Worm (Caenorhabditis elegans) whole organism, L2 larva: ENCODE measurements around the gene K02D10.2.

Source experiments
- C34F6.9 ChIP-seq: fragments of 150-350 bp; optimal IDR thresholded peaks from 2 replicates; lab custom pipeline; 2014; ENCODE audit warnings: missing biosample characterization, missing genetic modification characterization
- F13H6.1 ChIP-seq: sonication (generic microtip); optimal IDR thresholded peaks from 2 replicates; lab custom pipeline; 2016; ENCODE audit warnings: missing genetic modification characterization, missing compliant biosample characterization
- R02D3.7 ChIP-seq: fragments of 150-350 bp; optimal IDR thresholded peaks from 2 replicates; lab custom pipeline; 2014; ENCODE audit warnings: missing biosample characterization, missing genetic modification characterization
- Y55F3AM.14 ChIP-seq: fragments of 200-800 bp; sonication (Bioruptor generic); optimal IDR thresholded peaks from 2 replicates; lab custom pipeline; 2018; ENCODE audit warnings: mild to moderate bottlenecking, missing genetic modification characterization, missing compliant biosample characterization
- ZK546.5 ChIP-seq: sonication (generic microtip); optimal IDR thresholded peaks from 2 replicates; lab custom pipeline; 2017; ENCODE audit warnings: missing biosample characterization, missing genetic modification characterization
- alr-1 ChIP-seq: fragments of 150-350 bp; optimal IDR thresholded peaks from 2 replicates; lab custom pipeline; 2014; ENCODE audit warnings: missing biosample characterization, missing genetic modification characterization
- aly-2 ChIP-seq: fragments of 150-350 bp; optimal IDR thresholded peaks from 2 replicates; lab custom pipeline; 2014; ENCODE audit warnings: missing biosample characterization, missing genetic modification characterization
- ama-1 ChIP-seq: fragments of 150-350 bp; optimal IDR thresholded peaks from 2 replicates; lab custom pipeline; 2018; ENCODE audit warnings: inconsistent platforms
- blmp-1 ChIP-seq: sonication (generic microtip); optimal IDR thresholded peaks from 2 replicates; lab custom pipeline; 2017; ENCODE audit warnings: missing genetic modification characterization, mild to moderate bottlenecking, missing compliant biosample characterization, antibody characterized with exemption, moderate library complexity; ENCODE audit not compliant: insufficient read depth
- ceh-82 ChIP-seq: fragments of 150-350 bp; optimal IDR thresholded peaks from 2 replicates; lab custom pipeline; 2014; ENCODE audit warnings: missing biosample characterization, missing genetic modification characterization
- crh-2 ChIP-seq: sonication (generic microtip); optimal IDR thresholded peaks from 2 replicates; lab custom pipeline; 2017; ENCODE audit warnings: missing biosample characterization, missing genetic modification characterization
- elt-3 ChIP-seq: sonication (generic microtip); optimal IDR thresholded peaks from 2 replicates; lab custom pipeline; 2017; ENCODE audit warnings: missing biosample characterization, missing genetic modification characterization
- gmeb-1 ChIP-seq: fragments of 150-350 bp; optimal IDR thresholded peaks from 2 replicates; lab custom pipeline; 2014; ENCODE audit warnings: missing biosample characterization, missing genetic modification characterization
- lin-11 ChIP-seq: fragments of 150-350 bp; sonication (generic microtip); optimal IDR thresholded peaks from 2 replicates; lab custom pipeline; 2014; ENCODE audit warnings: missing biosample characterization, missing genetic modification characterization, inconsistent platforms, mixed read lengths
- lin-13 ChIP-seq: fragments of 150-350 bp; optimal IDR thresholded peaks from 2 replicates; lab custom pipeline; 2014; ENCODE audit warnings: missing biosample characterization, missing genetic modification reagents, missing genetic modification characterization
- lin-39 ChIP-seq: fragments of 150-350 bp; optimal IDR thresholded peaks from 2 replicates; lab custom pipeline; 2014; ENCODE audit warnings: missing biosample characterization, missing genetic modification reagents, missing genetic modification characterization
- lsy-2 ChIP-seq, 2 experiments: fragments of 150-350 bp in 1 of 2; sonication (generic microtip) in 1 of 2; optimal IDR thresholded peaks; 2 replicates each; lab custom pipeline; 2014 to 2017; ENCODE audit warnings: missing biosample characterization in 2 of 2, missing genetic modification characterization in 2 of 2
- mdl-1 ChIP-seq, 2 experiments: fragments of 150-350 bp in 1 of 2; sonication (generic microtip) in 1 of 2; optimal IDR thresholded peaks; 2 replicates each; lab custom pipeline; 2017; ENCODE audit warnings: missing biosample characterization in 2 of 2, missing genetic modification characterization in 2 of 2
- nhr-11 ChIP-seq: fragments of 150-350 bp; optimal IDR thresholded peaks from 2 replicates; lab custom pipeline; 2014; ENCODE audit warnings: missing biosample characterization, missing genetic modification characterization
- nhr-12 ChIP-seq: fragments of 150-350 bp; optimal IDR thresholded peaks from 2 replicates; lab custom pipeline; 2014; ENCODE audit warnings: missing biosample characterization, missing genetic modification characterization
- nhr-129 ChIP-seq: fragments of 150-350 bp; optimal IDR thresholded peaks from 2 replicates; lab custom pipeline; 2014; ENCODE audit warnings: missing biosample characterization, missing genetic modification characterization
- nhr-21 ChIP-seq: fragments of 150-350 bp; optimal IDR thresholded peaks from 2 replicates; lab custom pipeline; 2014; ENCODE audit warnings: missing biosample characterization, missing genetic modification characterization
- nhr-77 ChIP-seq: fragments of 150-350 bp; optimal IDR thresholded peaks from 2 replicates; lab custom pipeline; 2014; ENCODE audit warnings: missing biosample characterization, missing genetic modification characterization
- sem-4 ChIP-seq: fragments of 150-350 bp; optimal IDR thresholded peaks from 2 replicates; lab custom pipeline; 2014; ENCODE audit warnings: missing biosample characterization, missing genetic modification reagents, missing genetic modification characterization
- skn-1 ChIP-seq: sonication (generic microtip); optimal IDR thresholded peaks from 2 replicates; lab custom pipeline; 2017; ENCODE audit warnings: missing biosample characterization, missing genetic modification characterization
- sma-3 ChIP-seq: sonication (generic microtip); optimal IDR thresholded peaks from 2 replicates; lab custom pipeline; 2016; ENCODE audit warnings: missing genetic modification reagents, missing genetic modification characterization, missing compliant biosample characterization
- snpc-4 ChIP-seq: fragments of 150-350 bp; optimal IDR thresholded peaks from 2 replicates; lab custom pipeline; 2014; ENCODE audit warnings: missing biosample characterization, missing genetic modification characterization
- unc-39 ChIP-seq: fragments of 150-350 bp; optimal IDR thresholded peaks from 2 replicates; lab custom pipeline; 2014; ENCODE audit warnings: missing biosample characterization, missing genetic modification characterization
- unc-55 ChIP-seq: fragments of 150-350 bp; sonication (generic microtip); optimal IDR thresholded peaks from 3 replicates; lab custom pipeline; 2014; ENCODE audit warnings: missing biosample characterization, missing genetic modification reagents, missing genetic modification characterization
- zag-1 ChIP-seq: fragments of 150-350 bp; optimal IDR thresholded peaks from 2 replicates; lab custom pipeline; 2014; ENCODE audit warnings: missing biosample characterization, missing genetic modification characterization
- ztf-1 ChIP-seq: fragments of 200-800 bp; sonication (Bioruptor generic); conservative IDR thresholded peaks from 2 replicates; pipeline ENCODE4 v1.3.6; 2022; ENCODE audit warnings: missing genetic modification characterization, missing compliant biosample characterization
- ztf-11 ChIP-seq: sonication (generic microtip); optimal IDR thresholded peaks from 2 replicates; lab custom pipeline; 2017; ENCODE audit warnings: missing biosample characterization, missing genetic modification characterization

K02D10.2 gene

ce11 chrIII:8763111-8763510, 8.0 kb downstream of the K02D10.2 start:
- TF ChIP-seq skn-1 (tag; lab: Kevin White, UChicago) (no peak), sma-3 (GFP tag; lab: Kevin White, UChicago) (no peak), ZK546.5 (tag; lab: Kevin White, UChicago) (no peak), sem-4 (no peak), aly-2 (tag; lab: Kevin White, UChicago) (no peak), crh-2 (tag; lab: Kevin White, UChicago) (no peak), zag-1 (tag; lab: Kevin White, UChicago) (no peak), nhr-77 (tag; lab: Kevin White, UChicago) (no peak), unc-39 (tag; lab: Kevin White, UChicago) (no peak), nhr-21 (no peak), nhr-12 (tag; lab: Kevin White, UChicago) (no peak), lin-13 (GFP tag; lab: Kevin White, UChicago) (no peak), ama-1 (lab: Kevin White, UChicago) (no peak), blmp-1 (tag; lab: Kevin White, UChicago) (no peak), unc-55 (GFP tag; lab: Kevin White, UChicago) (no peak), lin-39 (tag; lab: Kevin White, UChicago) (no peak), nhr-129 (no peak), lsy-2 (tag; optimal IDR thresholded peaks at IDR 0.05; lab: Kevin White, UChicago) (no peak), ceh-82 (tag; lab: Kevin White, UChicago) (no peak)

DNA sequence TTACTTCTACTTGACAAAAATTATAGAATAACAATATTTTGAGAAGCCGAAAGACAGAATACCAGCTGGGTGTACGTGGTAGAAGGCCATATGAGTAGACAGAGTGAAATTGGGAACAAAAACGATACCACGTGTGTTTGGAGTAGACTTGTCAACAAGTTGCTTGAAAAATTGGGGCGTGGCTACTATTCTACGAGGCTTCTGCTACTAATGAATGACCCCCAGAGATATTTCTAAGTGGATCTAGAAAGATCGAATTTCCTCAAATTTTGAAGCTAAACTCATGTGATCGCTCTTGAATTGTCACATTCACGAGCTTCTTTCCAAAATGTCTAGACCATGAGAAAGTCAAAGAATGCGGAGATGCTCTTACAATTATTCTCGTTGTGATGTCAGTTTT, 9.0 kb downstream of the K02D10.2 start:
- TF ChIP-seq ztf-1 (no peak), snpc-4 (no peak), ztf-11 (no peak), elt-3 (no peak), lin-11 (tag; lab: Kevin White, UChicago) (no peak), F13H6.1 (tag; lab: Kevin White, UChicago) (no peak), alr-1 (tag; lab: Kevin White, UChicago) (no peak), mdl-1 (tag; optimal IDR thresholded peaks at IDR 0.05; lab: Kevin White, UChicago) (no peak), Y55F3AM.14 (GFP tag; lab: Kevin White, UChicago) (no peak)

ce11 chrIII:8761040-8761654, 9.9 kb downstream of the K02D10.2 start, which contains the start of gene aak-1:
Gene aak-1, minus strand, starts transcription at chrIII:8761090.
- TF ChIP-seq ama-1 (lab: Kevin White, UChicago) = no peak
- TF ChIP-seq unc-39 (tag; lab: Kevin White, UChicago) = no peak
- TF ChIP-seq nhr-77 (tag; lab: Kevin White, UChicago) = no peak
- no peak for TF ChIP-seq crh-2 (tag; lab: Kevin White, UChicago)
- peak; percentile 5 for TF ChIP-seq nhr-129
- TF ChIP-seq ceh-82 (tag; lab: Kevin White, UChicago) = no peak
- TF ChIP-seq nhr-11 (tag; lab: Kevin White, UChicago) = no peak
- TF ChIP-seq lsy-2 (tag; optimal IDR thresholded peaks at IDR 0.05; lab: Kevin White, UChicago) = no peak
- TF ChIP-seq F13H6.1 (tag; lab: Kevin White, UChicago) = no peak

ce11 chrIII:8754682-8755081, 16.4 kb downstream of the K02D10.2 start, which contains the start of gene tomm-70:
Gene tomm-70, minus strand, starts transcription at chrIII:8754750.
- TF ChIP-seq nhr-129 = peak; percentile 30
- TF ChIP-seq lin-39 (tag; lab: Kevin White, UChicago) = no peak
- peak; percentile 9 for TF ChIP-seq gmeb-1 (tag; lab: Kevin White, UChicago)
- peak; percentile 31 for TF ChIP-seq unc-55 (GFP tag; lab: Kevin White, UChicago)
- TF ChIP-seq ZK546.5 (tag; lab: Kevin White, UChicago) = no peak
- TF ChIP-seq lsy-2 (tag; optimal IDR thresholded peaks at IDR 0.05; lab: Kevin White, UChicago) = peak in 1 of 2 experiments; percentile 25
- TF ChIP-seq R02D3.7 (tag; lab: Kevin White, UChicago) = peak; percentile 34
- TF ChIP-seq C34F6.9 (tag; lab: Kevin White, UChicago) = peak; percentile 36
- TF ChIP-seq ztf-11 = no peak

DNA sequence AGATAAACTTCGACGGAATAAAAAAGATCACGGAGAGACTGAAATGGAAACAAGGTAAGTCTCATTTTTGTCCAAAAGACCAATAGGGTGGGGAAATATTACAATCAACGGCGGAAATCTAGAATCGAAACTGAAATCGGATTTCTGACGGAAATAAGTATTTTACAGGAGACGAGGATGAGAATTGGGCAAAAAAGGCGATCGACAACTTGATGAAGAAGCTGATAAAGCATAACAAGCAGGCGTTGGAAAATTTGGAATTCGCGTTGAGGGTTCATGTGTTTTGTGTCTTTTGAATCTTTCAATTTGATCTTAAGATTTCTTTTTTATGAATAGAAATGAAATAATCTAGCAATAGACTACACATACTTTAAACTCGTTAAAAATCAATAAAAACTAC, 20.5 kb downstream of the K02D10.2 start, which contains the start of gene ugtp-1:
TSS of gene ugtp-1 (minus strand) at position 101 of the 400 bp plus-strand sequence.
- no peak for TF ChIP-seq lsy-2 (tag; optimal IDR thresholded peaks at IDR 0.05; lab: Kevin White, UChicago)
- TF ChIP-seq, all 48 proteins: peak for 0
